Fruit fly (Drosophila melanogaster): ENCODE results near the gene CG32006.

DNA sequence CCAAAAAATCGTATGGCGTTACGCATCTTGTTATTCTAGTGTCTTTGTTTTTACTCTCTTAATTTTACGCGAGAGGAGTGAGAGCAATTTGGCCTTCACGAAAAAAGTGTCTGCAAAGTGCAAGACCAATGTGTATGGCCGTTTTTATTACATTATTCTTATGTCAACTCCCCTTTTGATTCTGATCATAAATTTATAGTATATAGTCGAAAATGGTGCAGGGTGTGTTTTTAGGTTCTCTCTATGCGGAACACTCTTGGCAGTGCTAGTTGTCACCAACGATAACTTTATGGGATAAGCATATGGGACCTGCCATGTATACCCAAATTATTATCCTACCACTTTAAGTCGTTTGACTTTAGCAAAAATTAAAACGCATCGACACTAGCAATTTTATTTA lies 33.1 kb downstream of the CG32006 start:
- no peak for TF ChIP-seq CG11762 (GFP tag; optimal IDR thresholded peaks at IDR 0.05; ENCODE audit: insufficient read depth)
- no peak for TF ChIP-seq CG10669 (GFP tag; optimal IDR thresholded peaks at IDR 0.05)
- no peak for TF ChIP-seq CG8319 (GFP tag; optimal IDR thresholded peaks at IDR 0.05)
- TF ChIP-seq CG34406 (GFP tag; optimal IDR thresholded peaks at IDR 0.05), result no peak
- TF ChIP-seq CG3032 (tag; optimal IDR thresholded peaks at IDR 0.05), result no peak
